Fruit fly (Drosophila melanogaster): ENCODE data around the gene veli.

DNA sequence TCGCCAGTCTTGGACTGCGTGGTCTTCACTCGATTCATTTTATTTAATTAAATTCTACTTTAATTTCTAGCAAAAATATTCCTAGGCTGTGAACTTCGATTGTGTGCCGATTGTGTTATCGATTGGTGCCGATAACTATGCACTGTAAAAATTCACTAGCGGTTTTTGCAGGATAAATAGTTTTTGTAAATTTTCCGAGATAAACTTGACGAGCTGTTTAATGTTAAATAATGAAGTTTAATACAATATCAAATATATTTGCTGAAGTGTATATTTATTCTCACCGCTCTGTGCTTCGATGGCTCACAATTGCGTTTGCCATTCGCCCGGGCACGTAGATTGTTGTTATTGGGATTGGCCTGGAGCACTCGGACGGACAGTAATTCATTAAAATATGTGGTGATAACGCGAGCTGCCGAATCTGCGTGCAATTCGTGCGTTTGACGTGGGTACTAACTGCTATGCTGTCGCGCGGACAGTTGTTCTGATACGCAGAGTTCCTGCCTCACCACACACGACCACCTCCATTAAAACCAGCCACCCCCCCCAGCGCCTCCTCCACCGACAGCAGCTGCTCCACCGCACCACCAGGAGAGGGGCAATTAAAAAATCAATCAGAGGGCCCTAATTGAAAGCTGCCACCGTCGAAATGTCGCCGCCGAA lies 40.4 kb downstream of the veli start, which contains the start of the genes EMC6 and Hr96:
- TF ChIP-seq CG8478 (optimal IDR thresholded peaks at IDR 0.05) (no peak), CTCF (optimal IDR thresholded peaks at IDR 0.05) (no peak)
